Worm (Caenorhabditis elegans): ENCODE measurements around the gene K09E4.3.

ce11 chrII:14097518-14097917, 29.2 kb downstream of the K09E4.3 start, which contains the start of gene Y39G8C.2:
- TF ChIP-seq flt-1 (GFP tag; IDR thresholded peaks at IDR 0.05) (no peak), klf-2 (GFP tag; conservative IDR thresholded peaks at IDR 0.05) (no peak), ztf-29 (GFP tag; IDR thresholded peaks at IDR 0.05) (no peak), ref-1 (GFP tag; conservative IDR thresholded peaks at IDR 0.05) (no peak), med-1 (GFP tag; optimal IDR thresholded peaks at IDR 0.05; ENCODE audit: insufficient read depth) (no peak), tab-1 (GFP tag; IDR thresholded peaks at IDR 0.05) (no peak), cog-1 (tag; optimal IDR thresholded peaks at IDR 0.05) (no peak), T22C8.4 (GFP tag; IDR thresholded peaks at IDR 0.05) (no peak), ztf-23 (GFP tag; IDR thresholded peaks at IDR 0.05) (no peak)
